Worm (Caenorhabditis elegans): ENCODE measurements around the gene ccar-1.
A peak's percentile ranks its signal among the peaks of the same experiment; 100 is the strongest.

Gene ccar-1

DNA sequence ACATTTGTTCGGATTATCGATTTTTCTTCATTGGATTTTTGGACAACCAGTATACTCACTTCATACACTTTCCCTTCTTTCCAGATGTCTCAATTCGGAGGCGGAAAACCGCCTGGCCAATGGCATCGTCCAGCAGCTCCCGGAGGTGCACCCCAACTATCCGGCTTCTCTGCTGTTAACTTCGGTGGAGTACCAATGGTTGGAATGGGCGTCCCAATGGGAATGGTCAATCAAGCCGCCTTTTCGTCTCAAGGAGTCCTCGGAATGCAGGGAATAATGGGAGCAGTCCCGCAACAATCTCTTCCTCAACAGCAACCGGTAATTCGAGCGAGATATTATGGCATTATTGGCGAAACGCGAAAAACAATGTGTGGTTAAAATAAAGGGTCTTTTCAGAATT lies at the start of gene ccar-1:
Gene ccar-1 (plus strand): TSS at position 83 of the 400 bp plus-strand sequence.
- TF ChIP-seq mbf-1 (tag; optimal IDR thresholded peaks at IDR 0.05), result no peak
- TF ChIP-seq ZK546.5 (tag; optimal IDR thresholded peaks at IDR 0.05), result no peak
- TF ChIP-seq crh-2 (tag; optimal IDR thresholded peaks at IDR 0.05), result no peak
- no peak for TF ChIP-seq nhr-21 (tag; optimal IDR thresholded peaks at IDR 0.05)
- TF ChIP-seq nhr-11 (tag; optimal IDR thresholded peaks at IDR 0.05), result no peak
- TF ChIP-seq nhr-237 (tag; optimal IDR thresholded peaks at IDR 0.05), result no peak
- no peak for TF ChIP-seq sem-4 (tag; optimal IDR thresholded peaks at IDR 0.05)
- TF ChIP-seq nhr-12 (tag; optimal IDR thresholded peaks at IDR 0.05), result no peak
- no peak for TF ChIP-seq unc-62 (GFP tag; optimal IDR thresholded peaks at IDR 0.05)
- TF ChIP-seq fos-1 (tag; optimal IDR thresholded peaks at IDR 0.05), result no peak

DNA sequence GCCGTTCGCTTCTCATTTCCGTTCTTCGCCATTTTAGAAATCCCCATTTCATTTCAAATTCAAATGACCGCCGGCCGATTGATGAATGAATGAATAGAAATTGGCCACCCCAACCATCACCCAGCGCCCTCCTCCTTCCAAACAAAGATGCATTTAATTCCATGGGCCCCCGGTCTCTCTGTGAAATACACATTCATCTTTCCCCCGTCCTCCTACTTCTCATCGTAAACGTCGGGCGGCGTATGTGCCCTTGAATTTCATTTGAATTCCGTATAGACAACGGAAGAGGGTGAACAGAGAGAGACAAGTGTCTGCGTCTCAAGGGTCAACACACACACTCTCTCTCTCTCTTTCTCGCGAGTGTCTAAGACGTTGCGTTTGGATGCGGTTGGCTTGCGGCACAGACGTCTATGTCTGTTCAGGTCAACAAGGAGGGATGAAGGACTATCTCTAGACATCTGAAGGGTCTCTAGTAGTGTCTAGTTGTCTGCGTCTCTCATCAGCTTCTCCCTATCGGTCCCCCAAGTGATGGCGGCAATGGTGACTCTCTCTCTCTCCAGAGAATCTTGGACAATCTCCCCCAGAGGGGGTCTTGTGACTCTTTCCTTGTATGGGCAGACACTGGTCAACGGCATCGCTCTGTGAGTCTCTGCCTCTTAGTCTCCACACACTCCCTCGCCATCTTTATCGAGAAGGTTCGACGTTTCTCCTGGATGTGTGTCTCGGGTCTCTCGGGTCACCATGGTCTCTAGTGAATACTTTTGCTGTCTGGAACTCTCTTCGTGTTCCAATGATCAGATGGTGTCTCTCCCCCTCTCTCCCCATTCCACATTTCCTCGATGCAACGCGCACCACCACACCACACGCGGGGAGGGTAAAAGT lies 38.5 kb upstream of the ccar-1 start:
- TF ChIP-seq egl-27 (tag; optimal IDR thresholded peaks at IDR 0.05) (no peak), ama-1 (optimal IDR thresholded peaks at IDR 0.05) (peak; percentile 89), nhr-11 (tag; optimal IDR thresholded peaks at IDR 0.05) (no peak), nhr-25 (tag; optimal IDR thresholded peaks at IDR 0.05) (peak; percentile 65), mdl-1 (tag; optimal IDR thresholded peaks at IDR 0.05) (peak in 1 of 2 experiments; percentile 67), nhr-237 (tag; optimal IDR thresholded peaks at IDR 0.05) (no peak), unc-62 (GFP tag; optimal IDR thresholded peaks at IDR 0.05) (no peak), zag-1 (tag; optimal IDR thresholded peaks at IDR 0.05) (peak; percentile 63), Y55F3AM.14 (GFP tag; optimal IDR thresholded peaks at IDR 0.05) (peak; percentile 60), unc-55 (GFP tag; optimal IDR thresholded peaks at IDR 0.05) (peak; percentile 25), crh-2 (tag; optimal IDR thresholded peaks at IDR 0.05) (peak; percentile 60), alr-1 (tag; optimal IDR thresholded peaks at IDR 0.05) (no peak), ztf-1 (GFP tag; conservative IDR thresholded peaks at IDR 0.05) (no peak), dmd-4 (tag; optimal IDR thresholded peaks at IDR 0.05) (peak; percentile 4), nhr-10 (tag; optimal IDR thresholded peaks at IDR 0.05) (no peak), nhr-12 (tag; optimal IDR thresholded peaks at IDR 0.05) (no peak), nhr-23 (tag; optimal IDR thresholded peaks at IDR 0.05) (no peak), unc-39 (tag; optimal IDR thresholded peaks at IDR 0.05) (peak; percentile 72), lin-39 (tag; optimal IDR thresholded peaks at IDR 0.05) (peak; percentile 13), C34F6.9 (tag; optimal IDR thresholded peaks at IDR 0.05) (peak; percentile 78), sma-9 (GFP tag; optimal IDR thresholded peaks at IDR 0.05) (peak; percentile 48), sma-9 (tag; optimal IDR thresholded peaks at IDR 0.05) (no peak), elt-3 (tag; optimal IDR thresholded peaks at IDR 0.05) (no peak), skn-1 (tag; optimal IDR thresholded peaks at IDR 0.05) (no peak), fos-1 (tag; optimal IDR thresholded peaks at IDR 0.05) (peak; percentile 66), ztf-4 (tag; optimal IDR thresholded peaks at IDR 0.05) (peak; percentile 77), elt-1 (tag; optimal IDR thresholded peaks at IDR 0.05) (no peak), nhr-129 (tag; optimal IDR thresholded peaks at IDR 0.05) (peak; percentile 84), nhr-21 (tag; optimal IDR thresholded peaks at IDR 0.05) (peak; percentile 75), snpc-4 (tag; optimal IDR thresholded peaks at IDR 0.05) (peak; percentile 52), lin-13 (GFP tag; optimal IDR thresholded peaks at IDR 0.05) (peak; percentile 59), ZK546.5 (tag; optimal IDR thresholded peaks at IDR 0.05) (peak; percentile 22), peb-1 (tag; optimal IDR thresholded peaks at IDR 0.05) (no peak), nhr-6 (tag; optimal IDR thresholded peaks at IDR 0.05) (peak; percentile 70), F13H6.1 (tag; optimal IDR thresholded peaks at IDR 0.05) (no peak), mbf-1 (tag; optimal IDR thresholded peaks at IDR 0.05) (no peak), ztf-11 (tag; optimal IDR thresholded peaks at IDR 0.05) (peak; percentile 69), lin-11 (tag; optimal IDR thresholded peaks at IDR 0.05) (peak; percentile 42), gmeb-1 (tag; optimal IDR thresholded peaks at IDR 0.05) (peak; percentile 66), lsy-2 (tag; optimal IDR thresholded peaks at IDR 0.05) (peak; percentile 78 to 81), sem-4 (tag; optimal IDR thresholded peaks at IDR 0.05) (no peak), aly-2 (tag; optimal IDR thresholded peaks at IDR 0.05) (no peak), sma-3 (GFP tag; optimal IDR thresholded peaks at IDR 0.05) (peak; percentile 11), ceh-82 (tag; optimal IDR thresholded peaks at IDR 0.05) (no peak), blmp-1 (tag; optimal IDR thresholded peaks at IDR 0.05; ENCODE audit: insufficient read depth) (peak; percentile 41), ceh-16 (tag; optimal IDR thresholded peaks at IDR 0.05) (no peak), mab-5 (tag; optimal IDR thresholded peaks at IDR 0.05) (no peak), R02D3.7 (tag; optimal IDR thresholded peaks at IDR 0.05) (no peak), nhr-77 (tag; optimal IDR thresholded peaks at IDR 0.05) (no peak)
